Fruit fly (Drosophila melanogaster): ENCODE data around the gene CG5958.

Gene CG5958

DNA sequence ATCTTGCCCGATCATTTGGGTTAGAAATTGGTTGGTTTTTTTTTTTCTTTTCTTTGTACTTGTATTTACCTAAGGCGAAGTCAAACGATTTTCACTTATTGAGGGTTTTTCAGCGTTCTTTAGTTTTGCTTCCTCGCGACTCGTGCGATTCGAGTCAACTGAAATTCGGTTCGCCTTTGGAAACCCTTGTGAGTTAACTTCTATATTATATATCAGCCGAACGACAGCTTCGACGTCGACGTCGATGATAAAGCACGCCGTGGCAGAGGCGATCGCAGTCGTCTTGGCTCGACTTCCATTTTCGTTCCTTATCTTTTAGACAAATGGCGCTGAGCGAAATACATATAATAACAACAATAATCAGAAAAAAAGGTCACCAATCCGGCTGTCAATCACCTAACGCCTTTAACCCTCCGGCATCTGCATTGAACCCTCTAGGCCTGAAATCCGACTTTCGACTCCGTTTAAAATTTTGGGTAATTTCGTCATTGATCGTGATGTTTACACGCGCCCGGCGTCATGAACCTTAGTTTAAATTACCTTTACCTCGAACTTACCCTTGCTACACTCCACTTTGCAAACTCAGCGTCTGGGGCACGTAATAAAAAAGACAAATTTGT is at the start of gene CG5958 (continued):
- TF ChIP-seq CG33213 (GFP tag; optimal IDR thresholded peaks at IDR 0.05) (no peak), CG8944 (GFP tag; optimal IDR thresholded peaks at IDR 0.05) (no peak), CG18764 (GFP tag; optimal IDR thresholded peaks at IDR 0.05) (no peak), kni (GFP tag; optimal IDR thresholded peaks at IDR 0.05) (no peak), Jarid2 (GFP tag; optimal IDR thresholded peaks at IDR 0.05) (no peak), Ptx1 (GFP tag; IDR thresholded peaks at IDR 0.05) (no peak), CG42726 (GFP tag; IDR thresholded peaks at IDR 0.05; ENCODE audit: partially characterized antibody) (no peak), hbn (GFP tag; IDR thresholded peaks at IDR 0.05; ENCODE audit: partially characterized antibody) (no peak), CG6689 (GFP tag; IDR thresholded peaks at IDR 0.05) (no peak), CG16863 (GFP tag; optimal IDR thresholded peaks at IDR 0.05) (no peak), Deaf1 (tag; optimal IDR thresholded peaks at IDR 0.05) (peak; percentile 75), CG6813 (GFP tag; optimal IDR thresholded peaks at IDR 0.05) (no peak), CG18476 (GFP tag; optimal IDR thresholded peaks at IDR 0.05) (no peak), CG30431 (GFP tag; optimal IDR thresholded peaks at IDR 0.05) (no peak), CG1832 (GFP tag; optimal IDR thresholded peaks at IDR 0.05) (no peak), Camta (GFP tag; optimal IDR thresholded peaks at IDR 0.05) (no peak), Oli (tag; optimal IDR thresholded peaks at IDR 0.05) (no peak), Hmx (GFP tag; optimal IDR thresholded peaks at IDR 0.05) (no peak), dimm (GFP tag; IDR thresholded peaks at IDR 0.05) (no peak), CG17328 (GFP tag; IDR thresholded peaks at IDR 0.05) (no peak), Dp (GFP tag; optimal IDR thresholded peaks at IDR 0.05) (no peak), stwl (tag; optimal IDR thresholded peaks at IDR 0.05) (no peak), Drgx (GFP tag; IDR thresholded peaks at IDR 0.05) (no peak), ftz-f1 (GFP tag; optimal IDR thresholded peaks at IDR 0.05) (no peak), Opbp (GFP tag; IDR thresholded peaks at IDR 0.05; ENCODE audit: partially characterized antibody) (no peak), chinmo (GFP tag; IDR thresholded peaks at IDR 0.05; ENCODE audit: partially characterized antibody) (no peak)

DNA sequence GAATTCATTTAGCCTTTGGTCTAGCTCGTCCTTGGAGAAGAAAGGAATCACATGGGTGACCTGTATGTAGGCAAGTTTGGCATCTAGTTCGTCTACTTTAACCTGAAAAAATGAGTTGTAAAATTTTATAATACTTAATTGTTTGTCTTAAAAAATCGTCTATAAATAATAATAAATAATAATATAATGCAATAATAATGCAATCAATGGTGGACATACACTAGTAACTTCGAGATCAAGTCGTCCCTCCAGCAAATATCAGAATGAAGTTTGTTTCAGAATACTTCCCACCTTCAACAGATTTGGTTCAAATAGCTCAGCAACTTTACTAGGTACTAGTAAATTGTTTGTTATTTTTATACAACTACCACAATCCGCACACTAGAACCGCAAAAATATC is 41.1 kb upstream of the CG5958 start, which contains the start of gene CG6441:
TSS of gene CG6441 (plus strand) at position 301 of the 400 bp plus-strand sequence.
- TF ChIP-seq al (GFP tag; IDR thresholded peaks at IDR 0.05) = no peak
- TF ChIP-seq pum (GFP tag; optimal IDR thresholded peaks at IDR 0.05) = no peak
- TF ChIP-seq Awh (GFP tag; IDR thresholded peaks at IDR 0.05) = no peak
- TF ChIP-seq wdn (GFP tag; IDR thresholded peaks at IDR 0.05) = no peak

DNA sequence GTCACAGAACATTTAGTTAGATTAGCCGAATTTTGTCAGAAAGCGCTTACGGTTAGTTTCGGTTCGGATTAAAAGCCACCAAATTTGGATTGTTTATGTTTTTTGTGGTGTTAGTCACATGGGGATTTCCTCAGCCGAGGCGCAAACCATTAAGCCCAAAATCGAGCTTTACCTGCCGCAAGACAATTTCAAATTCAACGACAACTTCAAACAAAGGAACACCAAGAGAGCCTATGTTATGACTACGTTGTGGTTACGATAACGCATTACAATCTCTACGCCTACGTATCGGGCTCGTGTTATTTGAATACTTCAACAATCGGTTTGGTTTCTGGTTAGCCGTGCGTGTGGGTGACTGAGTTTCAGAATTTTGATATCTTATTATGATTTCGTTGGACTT is 39.9 kb upstream of the CG5958 start:
- TF ChIP-seq dm (GFP tag; optimal IDR thresholded peaks at IDR 0.05) = no peak
- no peak for TF ChIP-seq eve (GFP tag; optimal IDR thresholded peaks at IDR 0.05)
- TF ChIP-seq kay (GFP tag; optimal IDR thresholded peaks at IDR 0.05) = no peak
- no peak for TF ChIP-seq Bdp1 (GFP tag; optimal IDR thresholded peaks at IDR 0.05)
- no peak for TF ChIP-seq stwl (tag; optimal IDR thresholded peaks at IDR 0.05)
- TF ChIP-seq CG1602 (GFP tag; optimal IDR thresholded peaks at IDR 0.05) = no peak
- peak; percentile 94 for TF ChIP-seq CG9437 (GFP tag; optimal IDR thresholded peaks at IDR 0.05)
- no peak for TF ChIP-seq CG6791 (GFP tag; IDR thresholded peaks at IDR 0.05; ENCODE audit: partially characterized antibody)
- no peak for TF ChIP-seq CG14667 (GFP tag; IDR thresholded peaks at IDR 0.05)
- no peak for TF ChIP-seq Fer3 (tag; optimal IDR thresholded peaks at IDR 0.05)
- no peak for TF ChIP-seq HLH54F (GFP tag; optimal IDR thresholded peaks at IDR 0.05)
- TF ChIP-seq Ets65A (GFP tag) = peak; percentile 32
- TF ChIP-seq sna (GFP tag; IDR thresholded peaks at IDR 0.05; ENCODE audit: partially characterized antibody) = no peak
- no peak for TF ChIP-seq scrt (GFP tag; optimal IDR thresholded peaks at IDR 0.05)
- TF ChIP-seq CG2199 (GFP tag; IDR thresholded peaks at IDR 0.05) = no peak
- TF ChIP-seq Chrac-16 (GFP tag; optimal IDR thresholded peaks at IDR 0.05) = no peak
- TF ChIP-seq Myb (GFP tag; optimal IDR thresholded peaks at IDR 0.05) = peak; percentile 57
- no peak for TF ChIP-seq pita (GFP tag; optimal IDR thresholded peaks at IDR 0.05)
- TF ChIP-seq CG15011 (GFP tag; optimal IDR thresholded peaks at IDR 0.05) = no peak
- no peak for TF ChIP-seq Hr51 (GFP tag; optimal IDR thresholded peaks at IDR 0.05)
- TF ChIP-seq CG13424 (tag; optimal IDR thresholded peaks at IDR 0.05) = no peak
